Fruit fly (Drosophila melanogaster) whole organism, embryonic: ENCODE results near the gene Kdm3.

Experiments
- Adf1 ChIP-seq: fragments of 200-800 bp; sonication (Bioruptor generic); IDR thresholded peaks from 2 replicates; pipeline ENCODE4 v1.3.6; 2022; ENCODE audit warnings: missing biosample characterization, missing genetic modification characterization
- Bdp1 ChIP-seq: fragments of 200-800 bp; sonication (Bioruptor generic); optimal IDR thresholded peaks from 3 replicates; lab custom pipeline; 2016; ENCODE audit warnings: missing biosample characterization, missing genetic modification characterization
- CG11696 ChIP-seq: fragments of 200-800 bp; sonication (Bioruptor generic); IDR thresholded peaks from 2 replicates; pipeline ENCODE4 v1.3.6; 2022; ENCODE audit warnings: missing biosample characterization, missing genetic modification characterization
- CG11723 ChIP-seq: fragments of 200-800 bp; sonication (Bioruptor generic); optimal IDR thresholded peaks from 2 replicates; lab custom pipeline; 2017; ENCODE audit warnings: missing biosample characterization, mild to moderate bottlenecking, missing genetic modification characterization
- CG1233 ChIP-seq: fragments of 200-800 bp; sonication (Bioruptor generic); optimal IDR thresholded peaks from 4 replicates; lab custom pipeline; 2018; ENCODE audit warnings: missing biosample characterization, mild to moderate bottlenecking, missing genetic modification characterization
- CG13287 ChIP-seq: fragments of 200-800 bp; sonication (Bioruptor generic); IDR thresholded peaks from 2 replicates; pipeline ENCODE4 v1.3.6; 2022; ENCODE audit warnings: missing biosample characterization, missing genetic modification characterization; ENCODE audit not compliant: partially characterized antibody
- CG14667 ChIP-seq: fragments of 200-800 bp; sonication (Bioruptor generic); IDR thresholded peaks from 2 replicates; pipeline ENCODE4 v1.3.6; 2022; ENCODE audit warnings: missing biosample characterization, missing genetic modification characterization
- CG15479 ChIP-seq: fragments of 200-800 bp; sonication (Bioruptor generic); optimal IDR thresholded peaks from 3 replicates; lab custom pipeline; 2019; ENCODE audit warnings: missing biosample characterization, mild to moderate bottlenecking, missing genetic modification characterization, moderate library complexity
- CG31365 ChIP-seq: fragments of 200-800 bp; sonication (Bioruptor generic); optimal IDR thresholded peaks from 2 replicates; lab custom pipeline; 2018; ENCODE audit warnings: missing biosample characterization, mild to moderate bottlenecking, missing genetic modification characterization
- CG32767 ChIP-seq: fragments of 200-800 bp; sonication (Bioruptor generic); IDR thresholded peaks from 2 replicates; pipeline ENCODE4 v1.3.6; 2022; ENCODE audit warnings: missing biosample characterization, missing genetic modification characterization
- CG3847 ChIP-seq: fragments of 200-800 bp; sonication (Bioruptor generic); IDR thresholded peaks from 2 replicates; pipeline ENCODE4 v1.3.6; 2022; ENCODE audit warnings: missing biosample characterization, missing genetic modification characterization
- CG42726 ChIP-seq: fragments of 200-800 bp; sonication (Bioruptor generic); IDR thresholded peaks from 2 replicates; pipeline ENCODE4 v1.3.6; 2022; ENCODE audit warnings: missing biosample characterization, missing genetic modification characterization; ENCODE audit not compliant: partially characterized antibody
- CG6175 ChIP-seq: fragments of 200-800 bp; sonication (Bioruptor generic); IDR thresholded peaks from 3 replicates; pipeline ENCODE4 v1.3.6; 2022; ENCODE audit warnings: missing biosample characterization, missing genetic modification characterization
- CG6683 ChIP-seq: fragments of 200-800 bp; sonication (Bioruptor generic); optimal IDR thresholded peaks from 2 replicates; lab custom pipeline; 2017; ENCODE audit warnings: missing biosample characterization, mild to moderate bottlenecking, missing genetic modification characterization, missing genetic modification reagents
- CG8290 ChIP-seq, 3 experiments: fragments of 200-800 bp; sonication (Bioruptor generic); optimal IDR thresholded peaks; 2 replicates each; lab custom pipeline; 2016 to 2019; ENCODE audit warnings: missing biosample characterization in 3 of 3, missing genetic modification characterization in 3 of 3, mild to moderate bottlenecking in 2 of 3, moderate library complexity in 1 of 3
- Dek ChIP-seq: fragments of 200-800 bp; sonication (Bioruptor generic); optimal IDR thresholded peaks from 3 replicates; lab custom pipeline; 2019; ENCODE audit warnings: missing biosample characterization, mild to moderate bottlenecking, missing genetic modification characterization, moderate library complexity
- Dp ChIP-seq: fragments of 200-800 bp; sonication (Bioruptor generic); optimal IDR thresholded peaks from 2 replicates; lab custom pipeline; 2018; ENCODE audit warnings: missing biosample characterization, mild to moderate bottlenecking, missing genetic modification characterization, moderate library complexity
- Drgx ChIP-seq: fragments of 200-800 bp; sonication (Bioruptor generic); IDR thresholded peaks from 2 replicates; pipeline ENCODE4 v1.3.6; 2022; ENCODE audit warnings: missing biosample characterization, missing genetic modification characterization
- Ets65A ChIP-seq: fragments of 200-800 bp; sonication (Bioruptor generic); peaks from one replicate; lab custom pipeline; 2016; ENCODE audit warnings: missing biosample characterization, missing genetic modification characterization
- Hr78 ChIP-seq, 2 experiments: fragments of 200-800 bp in 1 of 2; fragments of >200 bp in 1 of 2; sonication (Bioruptor generic) in 1 of 2; optimal IDR thresholded peaks; 2 replicates each; lab custom pipeline; 2017 to 2019; ENCODE audit warnings: missing biosample characterization in 2 of 2, missing genetic modification characterization in 2 of 2, mild to moderate bottlenecking in 1 of 2, moderate library complexity in 1 of 2
- Nf-YA ChIP-seq: fragments of 200-800 bp; sonication (Bioruptor generic); IDR thresholded peaks from 2 replicates; pipeline ENCODE4 v1.3.6; 2022; ENCODE audit warnings: missing biosample characterization, missing genetic modification characterization
- Oaz ChIP-seq: fragments of 200-800 bp; sonication (Bioruptor generic); IDR thresholded peaks from 2 replicates; pipeline ENCODE4 v1.3.6; 2022; ENCODE audit warnings: missing biosample characterization, missing genetic modification characterization
- Scr ChIP-seq: fragments of 200-800 bp; sonication (Bioruptor generic); IDR thresholded peaks from 2 replicates; pipeline ENCODE4 v1.3.6; 2022; ENCODE audit warnings: missing biosample characterization, missing genetic modification characterization; ENCODE audit not compliant: partially characterized antibody
- Trl ChIP-seq, 3 experiments: fragments of >200 bp in 2 of 3; fragments of 200-800 bp in 1 of 3; sonication (Bioruptor generic) in 1 of 3; optimal IDR thresholded peaks; 2 replicates in 1 of 3; 3 replicates in 2 of 3; lab custom pipeline; 2016 to 2017; ENCODE audit warnings: missing biosample characterization in 1 of 3, missing genetic modification characterization in 1 of 3
- btn ChIP-seq: fragments of 200-800 bp; sonication (Bioruptor generic); optimal IDR thresholded peaks from 2 replicates; lab custom pipeline; 2016; ENCODE audit warnings: missing biosample characterization, missing genetic modification characterization
- chinmo ChIP-seq: fragments of 200-800 bp; sonication (Bioruptor generic); IDR thresholded peaks from 4 replicates; pipeline ENCODE4 v1.3.6; 2022; ENCODE audit warnings: missing biosample characterization, missing genetic modification characterization; ENCODE audit not compliant: partially characterized antibody
- corto ChIP-seq: fragments of 200-800 bp; sonication (Bioruptor generic); optimal IDR thresholded peaks from 2 replicates; lab custom pipeline; 2016; ENCODE audit warnings: missing biosample characterization, mild to moderate bottlenecking, missing genetic modification characterization, moderate library complexity
- crp ChIP-seq, 2 experiments: fragments of 200-800 bp; sonication (Bioruptor generic); optimal IDR thresholded peaks; 2 replicates in 1 of 2; 3 replicates in 1 of 2; lab custom pipeline; 2017; ENCODE audit warnings: missing biosample characterization in 2 of 2, missing genetic modification characterization in 2 of 2, mild to moderate bottlenecking in 1 of 2, moderate library complexity in 1 of 2
- fd96Cb ChIP-seq: fragments of 200-800 bp; sonication (Bioruptor generic); optimal IDR thresholded peaks from 2 replicates; lab custom pipeline; 2018; ENCODE audit warnings: missing biosample characterization, mild to moderate bottlenecking, missing genetic modification characterization, moderate library complexity
- ftz-f1 ChIP-seq: fragments of 200-800 bp; sonication (Bioruptor generic); optimal IDR thresholded peaks from 2 replicates; lab custom pipeline; 2016; ENCODE audit warnings: missing biosample characterization, missing genetic modification characterization
- ind ChIP-seq: fragments of 200-800 bp; sonication (Bioruptor generic); optimal IDR thresholded peaks from 3 replicates; lab custom pipeline; 2016; ENCODE audit warnings: missing biosample characterization, missing genetic modification characterization
- kah ChIP-seq: fragments of 200-800 bp; sonication (Bioruptor generic); optimal IDR thresholded peaks from 2 replicates; lab custom pipeline; 2018; ENCODE audit warnings: missing biosample characterization, mild to moderate bottlenecking, missing genetic modification characterization
- ken ChIP-seq: fragments of 200-800 bp; sonication (Bioruptor generic); IDR thresholded peaks from 3 replicates; pipeline ENCODE4 v1.3.6; 2022; ENCODE audit warnings: missing biosample characterization, missing genetic modification characterization
- knrl ChIP-seq: fragments of 200-800 bp; sonication (Bioruptor generic); IDR thresholded peaks from 3 replicates; pipeline ENCODE4 v1.3.6; 2022; ENCODE audit warnings: missing biosample characterization, missing genetic modification characterization; ENCODE audit not compliant: partially characterized antibody
- lola ChIP-seq, 3 experiments: fragments of >200 bp in 2 of 3; fragments of 200-800 bp in 1 of 3; sonication (Bioruptor generic) in 1 of 3; optimal IDR thresholded peaks; 2 replicates each; lab custom pipeline; 2017 to 2019; ENCODE audit warnings: missing biosample characterization in 3 of 3, missing genetic modification characterization in 3 of 3, mild to moderate bottlenecking in 1 of 3, moderate library complexity in 1 of 3
- nom ChIP-seq: fragments of 200-800 bp; sonication (Bioruptor generic); optimal IDR thresholded peaks from 2 replicates; lab custom pipeline; 2017; ENCODE audit warnings: missing biosample characterization, missing genetic modification characterization, mild to moderate bottlenecking, moderate library complexity, missing genetic modification reagents
- pfk ChIP-seq: fragments of 200-800 bp; sonication (Bioruptor generic); optimal IDR thresholded peaks from 2 replicates; lab custom pipeline; 2018; ENCODE audit warnings: missing biosample characterization, mild to moderate bottlenecking, missing genetic modification characterization, moderate library complexity
- prd ChIP-seq, 3 experiments: fragments of >200 bp in 2 of 3; fragments of 200-800 bp in 1 of 3; sonication (Bioruptor generic) in 1 of 3; optimal IDR thresholded peaks in 2 of 3; IDR thresholded peaks in 1 of 3; 2 replicates in 2 of 3; 3 replicates in 1 of 3; pipeline versions ENCODE4 v1.3.6 to Lab custom; 2017 to 2022; ENCODE audit warnings: missing biosample characterization in 1 of 3, missing genetic modification characterization in 1 of 3
- ro ChIP-seq: fragments of 200-800 bp; sonication (Bioruptor generic); IDR thresholded peaks from 2 replicates; pipeline ENCODE4 v1.3.6; 2022; ENCODE audit warnings: missing biosample characterization, missing genetic modification characterization
- row ChIP-seq: fragments of 200-800 bp; sonication (Bioruptor generic); IDR thresholded peaks from 3 replicates; pipeline ENCODE4 v1.3.6; 2022; ENCODE audit warnings: missing biosample characterization, missing genetic modification characterization
- sc ChIP-seq, 3 experiments: fragments of >200 bp in 2 of 3; fragments of 200-800 bp in 1 of 3; sonication (Bioruptor generic) in 1 of 3; optimal IDR thresholded peaks; 2 replicates in 2 of 3; 3 replicates in 1 of 3; lab custom pipeline; 2017; ENCODE audit warnings: mild to moderate bottlenecking in 1 of 3, missing biosample characterization in 1 of 3, missing genetic modification characterization in 1 of 3, missing genetic modification reagents in 1 of 3
- sqz ChIP-seq: fragments of 200-800 bp; sonication (Bioruptor generic); optimal IDR thresholded peaks from 3 replicates; lab custom pipeline; 2018; ENCODE audit warnings: missing biosample characterization, mild to moderate bottlenecking, missing genetic modification characterization
- stc ChIP-seq: fragments of 200-800 bp; sonication (Bioruptor generic); IDR thresholded peaks from 2 replicates; pipeline ENCODE4 v1.3.6; 2022; ENCODE audit warnings: missing biosample characterization, missing genetic modification characterization
- tio ChIP-seq: fragments of 200-800 bp; sonication (Bioruptor generic); optimal IDR thresholded peaks from 2 replicates; lab custom pipeline; 2017; ENCODE audit warnings: missing biosample characterization, missing genetic modification characterization, inconsistent platforms
- ttk ChIP-seq: fragments of 200-800 bp; sonication (Bioruptor generic); IDR thresholded peaks from 2 replicates; pipeline ENCODE4 v2.1.2; 2022; ENCODE audit warnings: missing biosample characterization, missing genetic modification characterization
- unpg ChIP-seq: fragments of 200-800 bp; sonication (Bioruptor generic); optimal IDR thresholded peaks from 3 replicates; lab custom pipeline; 2018; ENCODE audit warnings: missing biosample characterization, mild to moderate bottlenecking, missing genetic modification characterization, moderate library complexity
- yki ChIP-seq: fragments of >200 bp; optimal IDR thresholded peaks from 3 replicates; lab custom pipeline; 2018

Gene Kdm3

dm6 chr3R:9534595-9535217, 18.9 kb downstream of the Kdm3 start (continued):
- peak; percentile 9 for TF ChIP-seq corto (GFP tag; lab: Kevin White, UChicago)
- TF ChIP-seq CG31365 (tag; lab: Kevin White, UChicago), result no peak
- no peak for TF ChIP-seq CG11696 (GFP tag; lab: Robert Waterston, UW)
- TF ChIP-seq kah, result no peak
- no peak for TF ChIP-seq CG3847 (GFP tag; lab: Robert Waterston, UW)
- TF ChIP-seq prd (optimal IDR thresholded peaks at IDR 0.05; lab: Kevin White, UChicago), result no peak
- no peak for TF ChIP-seq prd (GFP tag; IDR thresholded peaks at IDR 0.05; lab: Robert Waterston, UW)
- TF ChIP-seq ken (GFP tag; lab: Robert Waterston, UW), result no peak
- no peak for TF ChIP-seq pfk
- TF ChIP-seq fd96Cb, result no peak
- no peak for TF ChIP-seq CG14667 (GFP tag; lab: Robert Waterston, UW)
- no peak for TF ChIP-seq knrl (GFP tag; lab: Robert Waterston, UW)
- peak; percentile 52 for TF ChIP-seq ftz-f1 (GFP tag; lab: Kevin White, UChicago)
- peak; percentile 55 for TF ChIP-seq Ets65A
- TF ChIP-seq lola (GFP tag; optimal IDR thresholded peaks at IDR 0.05; lab: Kevin White, UChicago), result no peak
- no peak for TF ChIP-seq crp (GFP tag; optimal IDR thresholded peaks at IDR 0.05; lab: Kevin White, UChicago)
- TF ChIP-seq CG6683, result no peak
- no peak for TF ChIP-seq Nf-YA (GFP tag; lab: Robert Waterston, UW)
- peak; percentile 78 to 91 for TF ChIP-seq Trl (optimal IDR thresholded peaks at IDR 0.05; lab: Kevin White, UChicago)
- no peak for TF ChIP-seq Trl (GFP tag; optimal IDR thresholded peaks at IDR 0.05; lab: Kevin White, UChicago)
- TF ChIP-seq sqz, result peak; percentile 11
- TF ChIP-seq sc (optimal IDR thresholded peaks at IDR 0.05; lab: Kevin White, UChicago), result no peak
- TF ChIP-seq sc (GFP tag; optimal IDR thresholded peaks at IDR 0.05; lab: Kevin White, UChicago), result no peak
- TF ChIP-seq row (GFP tag; lab: Robert Waterston, UW), result no peak
- TF ChIP-seq Oaz (GFP tag; lab: Robert Waterston, UW), result no peak
- no peak for TF ChIP-seq Dek (tag; lab: Kevin White, UChicago)
- no peak for TF ChIP-seq Dp (GFP tag; lab: Kevin White, UChicago)
- peak; percentile 57 for TF ChIP-seq yki (lab: Kevin White, UChicago)
- 0 out of 2 replicates have a peak, but pooled peaks have one; percentile 9 for TF ChIP-seq Drgx (GFP tag; lab: Robert Waterston, UW)
- no peak for TF ChIP-seq CG8290 (GFP tag; optimal IDR thresholded peaks at IDR 0.05; lab: Kevin White, UChicago)
- no peak for TF ChIP-seq CG8290 (tag; optimal IDR thresholded peaks at IDR 0.05; lab: Kevin White, UChicago)
- TF ChIP-seq Adf1 (GFP tag; lab: Robert Waterston, UW), result no peak
- TF ChIP-seq tio, result no peak
- TF ChIP-seq ro, result no peak
- TF ChIP-seq Bdp1 (GFP tag; lab: Kevin White, UChicago), result no peak
- TF ChIP-seq CG15479 (GFP tag; lab: Kevin White, UChicago), result no peak
- no peak for TF ChIP-seq unpg (GFP tag; lab: Kevin White, UChicago)
- no peak for TF ChIP-seq ind (GFP tag; lab: Kevin White, UChicago)
- TF ChIP-seq stc (GFP tag; lab: Robert Waterston, UW), result no peak
- no peak for TF ChIP-seq CG32767 (GFP tag; lab: Robert Waterston, UW)
- no peak for TF ChIP-seq CG1233 (GFP tag; lab: Kevin White, UChicago)
- TF ChIP-seq ttk (GFP tag; lab: Robert Waterston, UW), result no peak
- TF ChIP-seq btn, result no peak
- TF ChIP-seq chinmo (GFP tag; lab: Robert Waterston, UW), result peak; percentile 91; the same call in 2 of the 4 replicates
- no peak for TF ChIP-seq Scr (GFP tag; lab: Robert Waterston, UW)
- TF ChIP-seq CG13287, result no peak
- TF ChIP-seq nom, result peak; percentile 27
- no peak for TF ChIP-seq CG11723 (GFP tag; lab: Kevin White, UChicago)
- TF ChIP-seq CG42726, result no peak
- peak in 1 of 2 experiments; percentile 61 for TF ChIP-seq Hr78 (GFP tag; optimal IDR thresholded peaks at IDR 0.05; lab: Kevin White, UChicago)
- TF ChIP-seq CG6175 (GFP tag; lab: Robert Waterston, UW), result peak; percentile 74; the same call in 2 of the 3 replicates
